Worm (Caenorhabditis elegans): ENCODE results near the gene srh-291.

Gene srh-291

DNA sequence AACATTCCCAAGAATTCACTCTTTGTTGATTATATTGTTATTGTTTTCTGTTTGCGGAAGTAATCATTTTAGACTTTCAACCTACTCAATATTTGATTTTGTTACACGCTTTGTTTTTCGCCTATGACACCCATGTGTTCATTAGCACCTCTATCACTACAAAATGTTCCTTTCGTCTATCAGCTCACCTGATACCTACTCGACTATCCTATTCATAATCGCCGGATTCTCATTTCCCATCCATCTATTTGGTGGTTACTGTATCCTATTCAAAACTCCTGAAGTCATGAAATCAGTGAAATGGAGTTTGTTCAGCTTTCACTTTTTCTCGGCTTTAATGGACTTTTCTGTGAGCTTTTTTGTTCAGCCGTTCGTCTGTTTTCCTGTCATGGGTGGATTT, at the start of gene srh-291:
TSS of gene srh-291 (plus strand) at position 301 of the 400 bp plus-strand sequence.
- TF ChIP-seq nhr-12 (tag; optimal IDR thresholded peaks at IDR 0.05), result no peak
- TF ChIP-seq nhr-237 (tag; optimal IDR thresholded peaks at IDR 0.05), result no peak
- TF ChIP-seq flh-1 (GFP tag; optimal IDR thresholded peaks at IDR 0.05), result no peak
- TF ChIP-seq snpc-4 (tag; optimal IDR thresholded peaks at IDR 0.05), result no peak
- no peak for TF ChIP-seq mab-5 (tag; optimal IDR thresholded peaks at IDR 0.05)
- TF ChIP-seq unc-62 (GFP tag; optimal IDR thresholded peaks at IDR 0.05), result no peak
- TF ChIP-seq ceh-83 (GFP tag; optimal IDR thresholded peaks at IDR 0.05), result no peak
- TF ChIP-seq ztf-11 (tag; optimal IDR thresholded peaks at IDR 0.05), result no peak
- TF ChIP-seq lin-13 (tag; optimal IDR thresholded peaks at IDR 0.05), result no peak
- TF ChIP-seq pha-4 (tag; optimal IDR thresholded peaks at IDR 0.05), result no peak
- no peak for TF ChIP-seq lsy-2 (tag; optimal IDR thresholded peaks at IDR 0.05)
- TF ChIP-seq nhr-2 (tag; optimal IDR thresholded peaks at IDR 0.05), result no peak
- no peak for TF ChIP-seq sem-2 (GFP tag; optimal IDR thresholded peaks at IDR 0.05)
- TF ChIP-seq mls-2 (tag; optimal IDR thresholded peaks at IDR 0.05), result no peak

DNA sequence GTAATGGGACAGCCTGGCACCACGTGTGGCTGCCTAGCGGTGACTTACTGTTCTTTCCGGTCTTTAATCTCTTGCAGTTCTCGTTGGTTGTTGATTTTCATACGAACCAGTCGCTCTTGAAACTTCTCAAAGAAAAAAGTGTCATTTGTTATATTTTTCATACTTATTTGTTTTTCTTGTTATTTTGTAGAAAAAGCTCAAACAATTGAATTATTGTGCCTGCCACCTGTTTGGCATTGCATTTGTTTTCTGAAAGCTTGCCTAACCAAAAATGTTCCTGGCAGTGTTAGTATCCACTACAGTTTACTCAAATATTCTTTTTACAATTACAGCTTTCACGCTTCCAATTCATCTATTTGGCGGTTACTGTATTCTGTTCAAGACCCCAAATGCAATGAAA, 40.3 kb upstream of the srh-291 start, which contains the start of the genes C47A10.16 and srh-283:
TSS of gene C47A10.16 (minus strand) at position 101 of the 400 bp plus-strand sequence.
TSS of gene srh-283 (plus strand) at position 272 of the 400 bp plus-strand sequence.
- TF ChIP-seq zip-8 (tag; optimal IDR thresholded peaks at IDR 0.05), result no peak

DNA sequence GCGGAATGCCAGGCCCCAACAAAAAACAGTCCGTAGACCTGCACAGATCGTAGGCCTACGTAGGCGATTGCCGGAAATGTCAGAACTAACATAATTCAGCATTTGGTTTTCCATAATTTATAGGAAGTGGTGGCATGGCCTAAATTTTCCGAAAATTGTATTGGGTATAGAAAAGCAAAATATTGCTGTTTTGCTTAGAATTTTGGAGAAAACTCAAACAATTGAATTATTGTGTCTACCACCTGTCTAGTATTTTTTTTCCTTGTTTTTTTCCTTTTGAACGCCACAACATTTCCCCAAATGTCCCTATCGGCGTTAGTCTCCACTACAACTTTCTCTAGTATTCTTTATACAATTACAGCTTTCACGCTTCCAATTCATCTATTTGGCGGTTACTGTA, 38.2 kb upstream of the srh-291 start, which contains the start of gene srh-284:
TSS of gene srh-284 (plus strand) at position 301 of the 400 bp plus-strand sequence.
- TF ChIP-seq drap-1 (GFP tag; optimal IDR thresholded peaks at IDR 0.05) (no peak), flh-1 (GFP tag; optimal IDR thresholded peaks at IDR 0.05) (no peak), unc-120 (tag; optimal IDR thresholded peaks at IDR 0.05; ENCODE audit: poor library complexity, severe bottlenecking) (no peak), ztf-11 (tag; optimal IDR thresholded peaks at IDR 0.05) (no peak), unc-62 (GFP tag; optimal IDR thresholded peaks at IDR 0.05) (no peak), sem-2 (GFP tag; optimal IDR thresholded peaks at IDR 0.05) (no peak), snpc-4 (tag; optimal IDR thresholded peaks at IDR 0.05) (no peak), ceh-39 (tag; optimal IDR thresholded peaks at IDR 0.05) (no peak), unc-39 (tag; optimal IDR thresholded peaks at IDR 0.05) (no peak), ceh-43 (GFP tag; optimal IDR thresholded peaks at IDR 0.05) (no peak), mab-5 (tag; optimal IDR thresholded peaks at IDR 0.05) (no peak), bed-3 (GFP tag; optimal IDR thresholded peaks at IDR 0.05) (no peak), zip-8 (tag; optimal IDR thresholded peaks at IDR 0.05) (no peak), lin-32 (GFP tag; optimal IDR thresholded peaks at IDR 0.05) (no peak), ham-2 (GFP tag; optimal IDR thresholded peaks at IDR 0.05) (no peak), hlh-1 (tag; optimal IDR thresholded peaks at IDR 0.05) (no peak), blmp-1 (tag; optimal IDR thresholded peaks at IDR 0.05) (no peak), nhr-28 (tag; optimal IDR thresholded peaks at IDR 0.05) (no peak), mls-2 (tag; optimal IDR thresholded peaks at IDR 0.05) (no peak)

DNA sequence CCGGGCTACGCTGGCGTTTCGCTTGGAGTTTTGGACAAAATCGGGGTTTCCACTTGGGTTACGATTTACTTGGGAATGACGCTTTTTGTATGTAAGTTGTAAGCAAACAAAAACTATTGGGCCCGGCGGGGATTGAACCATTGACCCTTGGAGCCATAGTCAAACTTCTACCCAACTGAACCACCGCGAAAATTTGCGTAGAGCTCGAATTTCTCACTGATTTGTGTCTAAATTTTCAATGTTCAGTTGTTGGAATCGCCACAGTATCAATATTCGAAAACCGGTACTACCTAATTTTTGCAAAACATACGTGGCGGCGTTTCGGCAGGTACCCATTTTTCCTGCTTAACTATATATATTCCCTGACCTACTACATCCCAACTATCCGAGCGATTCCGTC, 37.7 kb upstream of the srh-291 start:
- TF ChIP-seq lin-13 (tag; optimal IDR thresholded peaks at IDR 0.05) (no peak), mab-5 (tag; optimal IDR thresholded peaks at IDR 0.05) (no peak), nhr-28 (tag; optimal IDR thresholded peaks at IDR 0.05) (no peak), unc-120 (tag; optimal IDR thresholded peaks at IDR 0.05; ENCODE audit: poor library complexity, severe bottlenecking) (no peak), unc-62 (GFP tag; optimal IDR thresholded peaks at IDR 0.05) (no peak), ham-2 (GFP tag; optimal IDR thresholded peaks at IDR 0.05) (no peak), nhr-2 (tag; optimal IDR thresholded peaks at IDR 0.05) (no peak), mep-1 (tag; optimal IDR thresholded peaks at IDR 0.05) (no peak), zip-8 (tag; optimal IDR thresholded peaks at IDR 0.05) (no peak), unc-39 (tag; optimal IDR thresholded peaks at IDR 0.05) (no peak), sptf-1 (tag; optimal IDR thresholded peaks at IDR 0.05) (no peak), mls-2 (tag; optimal IDR thresholded peaks at IDR 0.05) (no peak), cnd-1 (tag; optimal IDR thresholded peaks at IDR 0.05) (no peak), elt-3 (tag; optimal IDR thresholded peaks at IDR 0.05) (no peak)

DNA sequence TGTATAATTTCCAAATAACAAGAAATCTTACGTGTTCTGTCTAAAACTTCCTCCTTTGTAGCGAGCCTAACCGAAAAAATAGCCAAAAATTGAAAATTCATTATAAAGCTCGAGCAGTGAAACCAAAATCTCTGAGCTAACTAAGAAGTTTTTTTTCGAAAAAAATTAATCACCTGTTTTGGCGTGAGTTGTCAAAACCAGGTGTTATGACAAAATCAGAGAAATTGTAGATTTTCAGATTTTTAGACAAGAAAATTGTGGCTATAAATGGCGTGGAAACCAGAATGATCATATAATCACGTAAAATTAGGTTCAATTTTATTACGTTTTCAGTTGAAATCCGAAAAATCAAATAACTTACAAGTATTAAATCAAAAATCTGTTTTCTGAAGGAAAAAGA, 32.3 kb upstream of the srh-291 start, which contains the start of gene sre-21:
TSS of gene sre-21 (minus strand) at position 101 of the 400 bp plus-strand sequence.
- TF ChIP-seq pha-4 (tag; optimal IDR thresholded peaks at IDR 0.05) (no peak), bed-3 (GFP tag; optimal IDR thresholded peaks at IDR 0.05) (no peak), elt-1 (tag; optimal IDR thresholded peaks at IDR 0.05; ENCODE audit: borderline replicate concordance, insufficient read depth) (no peak), blmp-1 (tag; optimal IDR thresholded peaks at IDR 0.05) (no peak), tbx-8 (GFP tag; optimal IDR thresholded peaks at IDR 0.05) (no peak), nhr-76 (tag; optimal IDR thresholded peaks at IDR 0.05) (no peak)

All from whole organism, mixed stage, embryonic.